Worm (Caenorhabditis elegans): Measurements from ENCODE around the gene mex-5.

mex-5 gene

DNA sequence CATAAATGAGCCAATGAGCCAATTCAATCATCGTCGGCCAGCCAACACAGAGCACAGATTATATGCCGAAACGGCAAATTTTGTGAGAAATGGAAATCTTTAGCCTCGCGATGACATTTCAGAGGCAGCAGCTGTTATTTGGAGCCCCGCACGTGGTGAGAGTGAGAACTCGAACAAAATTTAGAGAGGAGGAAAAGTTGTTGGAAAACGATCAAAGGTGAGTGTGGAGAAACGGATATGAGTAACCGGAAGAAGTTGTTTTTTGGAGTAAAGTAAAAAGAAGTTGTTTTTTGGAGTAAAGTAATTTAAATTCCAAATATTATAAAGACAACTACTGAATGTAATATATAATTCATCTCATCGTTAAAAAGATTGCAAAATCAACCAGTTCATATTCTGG is 45.2 kb downstream of the mex-5 start, which contains the start of gene Y62E10A.13:
Gene Y62E10A.13 (minus strand): TSS at position 326 of the 400 bp plus-strand sequence.
- TF ChIP-seq him-1 (tag; optimal IDR thresholded peaks at IDR 0.05) = no peak
- TF ChIP-seq dao-5 (tag; optimal IDR thresholded peaks at IDR 0.05) = no peak
- TF ChIP-seq W03F9.2 (tag; optimal IDR thresholded peaks at IDR 0.05) = no peak

DNA sequence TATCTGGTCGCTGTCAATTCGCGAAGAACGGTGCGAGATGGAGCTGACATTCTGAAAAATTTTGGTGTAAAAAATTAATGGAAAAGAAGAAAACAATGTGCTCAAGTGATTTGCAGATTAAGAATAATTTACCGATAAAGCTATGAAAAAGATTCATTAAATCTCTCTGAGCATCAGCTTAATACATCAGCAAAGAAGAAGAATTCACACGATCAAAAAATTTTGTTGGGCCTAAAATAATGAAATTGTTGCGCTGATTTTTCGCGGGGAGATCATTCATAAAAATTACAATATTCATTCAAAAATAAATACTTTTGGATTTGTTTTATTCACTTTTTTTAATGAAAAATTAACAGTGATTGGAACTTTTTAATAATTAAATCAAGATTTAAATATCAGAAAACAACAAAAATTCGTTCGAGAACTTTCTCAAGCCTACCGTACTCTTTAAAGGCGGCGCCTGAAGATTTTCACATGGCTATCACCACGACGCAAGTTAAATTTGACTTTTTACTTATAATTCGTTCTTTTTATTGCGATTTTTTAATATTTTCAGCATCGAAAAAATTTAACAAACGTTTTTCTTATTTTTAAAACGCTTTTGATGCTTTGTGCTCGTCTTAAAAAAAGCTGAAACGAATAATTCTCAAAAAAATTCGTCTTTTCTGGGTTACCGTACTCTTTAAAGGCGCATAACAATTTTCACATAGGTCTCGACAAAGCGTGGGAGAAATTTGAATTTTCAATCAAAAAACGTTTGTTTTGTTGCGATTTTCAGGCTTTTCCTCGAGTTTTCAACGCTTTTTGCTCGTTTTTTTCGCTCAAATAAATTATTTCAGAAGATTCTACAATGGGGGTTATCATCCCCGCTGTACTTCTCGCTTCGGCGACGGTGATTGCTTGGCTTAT is 47.2 kb downstream of the mex-5 start, which contains the start of the genes memi-2 and cyp-31A5:
Gene memi-2 (minus strand): TSS at position 51 of the 909 bp plus-strand sequence.
Gene cyp-31A5 (plus strand): TSS at position 834 of the 909 bp plus-strand sequence.
- TF ChIP-seq him-1 (tag; optimal IDR thresholded peaks at IDR 0.05) (no peak), dao-5 (tag; optimal IDR thresholded peaks at IDR 0.05) (no peak), W03F9.2 (tag; optimal IDR thresholded peaks at IDR 0.05) (no peak)

All from whole organism, L4/young adult.